Worm (Caenorhabditis elegans) whole organism, early embryonic: Measurements from ENCODE around the gene klp-17.
"Not testable (repeated sequence)": the region's sequence is repeated elsewhere in the genome, so short reads cannot be mapped to it uniquely, and the experiment has no call there.

Source experiments
- B0310.2 ChIP-seq: sonication (generic microtip); optimal IDR thresholded peaks from 2 replicates; lab custom pipeline; 2016; ENCODE audit warnings: mild to moderate bottlenecking, missing genetic modification characterization, missing compliant biosample characterization
- F13C5.2 ChIP-seq: sonication (generic microtip); optimal IDR thresholded peaks from 2 replicates; lab custom pipeline; 2017; ENCODE audit warnings: mild to moderate bottlenecking, missing genetic modification characterization, inconsistent platforms, missing compliant biosample characterization
- aly-1 ChIP-seq: sonication (generic microtip); optimal IDR thresholded peaks from 2 replicates; lab custom pipeline; 2016; ENCODE audit warnings: missing genetic modification characterization, missing compliant biosample characterization
- ama-1 ChIP-seq: fragments of 150-350 bp; optimal IDR thresholded peaks from 2 replicates; lab custom pipeline; 2014
- ceh-13 ChIP-seq: fragments of 200-800 bp; sonication (Bioruptor generic); optimal IDR thresholded peaks from 2 replicates; lab custom pipeline; 2018; ENCODE audit warnings: mild to moderate bottlenecking, missing genetic modification characterization, missing compliant biosample characterization
- ceh-36 ChIP-seq: sonication (generic microtip); optimal IDR thresholded peaks from 2 replicates; lab custom pipeline; 2016; ENCODE audit warnings: missing genetic modification characterization, inconsistent platforms, missing compliant biosample characterization
- ets-7 ChIP-seq: sonication (generic microtip); optimal IDR thresholded peaks from 2 replicates; lab custom pipeline; 2016; ENCODE audit warnings: missing genotype, missing genetic modification characterization, missing compliant biosample characterization
- flt-1 ChIP-seq: fragments of 200-800 bp; sonication (Bioruptor generic); IDR thresholded peaks from 2 replicates; pipeline ENCODE4 v1.3.6; 2022; ENCODE audit warnings: missing genetic modification characterization, missing compliant biosample characterization
- hmbx-1 ChIP-seq: sonication (generic microtip); optimal IDR thresholded peaks from 2 replicates; lab custom pipeline; 2016; ENCODE audit warnings: mild to moderate bottlenecking, missing genetic modification characterization, missing compliant biosample characterization
- hmg-4 ChIP-seq: fragments of 200-800 bp; sonication (Bioruptor generic); optimal IDR thresholded peaks from 2 replicates; lab custom pipeline; 2018; ENCODE audit warnings: mild to moderate bottlenecking, missing genetic modification characterization, missing compliant biosample characterization
- hnd-1 ChIP-seq: sonication (generic microtip); optimal IDR thresholded peaks from 2 replicates; lab custom pipeline; 2016; ENCODE audit warnings: missing genetic modification characterization, missing compliant biosample characterization
- pes-1 ChIP-seq: fragments of 200-800 bp; sonication (Bioruptor generic); IDR thresholded peaks from 2 replicates; pipeline ENCODE4 v1.3.6; 2022; ENCODE audit warnings: missing genetic modification reagents, missing genetic modification characterization, missing compliant biosample characterization
- scrt-1 ChIP-seq: fragments of 200-800 bp; sonication (Bioruptor generic); IDR thresholded peaks from 2 replicates; pipeline ENCODE4 v1.3.6; 2022; ENCODE audit warnings: missing genetic modification characterization, missing compliant biosample characterization
- sea-1 ChIP-seq: fragments of 200-800 bp; sonication (Bioruptor generic); conservative IDR thresholded peaks from 2 replicates; pipeline ENCODE4 v1.3.6; 2022; ENCODE audit warnings: missing genetic modification characterization, missing compliant biosample characterization
- tbx-11 ChIP-seq: fragments of 200-800 bp; sonication (Bioruptor generic); IDR thresholded peaks from 2 replicates; pipeline ENCODE4 v1.3.6; 2022; ENCODE audit warnings: missing genetic modification characterization, missing compliant biosample characterization
- tbx-37 ChIP-seq: fragments of 200-800 bp; sonication (Bioruptor generic); conservative IDR thresholded peaks from 2 replicates; pipeline ENCODE4 v1.3.6; 2022; ENCODE audit warnings: missing genetic modification reagents, missing genetic modification characterization, missing compliant biosample characterization
- tra-4 ChIP-seq: sonication (generic microtip); optimal IDR thresholded peaks from 2 replicates; lab custom pipeline; 2017; ENCODE audit warnings: missing genetic modification characterization, missing compliant biosample characterization

klp-17 gene

DNA sequence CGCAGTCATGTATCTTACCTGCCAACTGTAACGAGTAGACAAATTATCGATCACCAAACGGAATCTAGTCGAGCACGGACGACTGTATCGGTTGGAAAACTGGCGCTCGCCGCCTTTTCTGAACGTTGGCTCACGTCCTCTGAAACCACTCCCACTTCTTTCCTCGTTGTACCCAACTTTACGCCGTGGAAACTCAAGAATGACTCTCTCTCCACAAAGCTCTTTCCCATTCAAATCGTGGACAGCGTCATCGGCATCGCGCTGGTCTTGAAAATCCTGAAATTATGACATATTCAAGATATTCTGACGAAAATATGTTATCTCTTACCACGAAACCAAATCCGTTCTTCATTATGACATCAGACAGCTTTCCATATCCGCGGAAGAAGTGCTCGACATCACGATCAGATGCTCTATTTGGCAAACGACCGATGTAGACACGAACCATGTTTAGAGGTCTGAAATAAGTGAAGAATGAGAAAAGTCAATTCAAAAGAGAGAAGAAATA lies 14.9 kb downstream of the klp-17 start, which contains the start of gene rsp-2:
Gene rsp-2, minus strand, starts transcription at position 458 of the 508 bp plus-strand sequence.
- TF ChIP-seq F13C5.2 (no peak), pes-1 (no peak), tra-4 (tag; lab: Kevin White, UChicago) (no peak), hnd-1 (tag; lab: Kevin White, UChicago) (no peak), ceh-36 (tag; lab: Kevin White, UChicago) (no peak), scrt-1 (no peak), B0310.2 (tag; lab: Kevin White, UChicago) (no peak)

DNA sequence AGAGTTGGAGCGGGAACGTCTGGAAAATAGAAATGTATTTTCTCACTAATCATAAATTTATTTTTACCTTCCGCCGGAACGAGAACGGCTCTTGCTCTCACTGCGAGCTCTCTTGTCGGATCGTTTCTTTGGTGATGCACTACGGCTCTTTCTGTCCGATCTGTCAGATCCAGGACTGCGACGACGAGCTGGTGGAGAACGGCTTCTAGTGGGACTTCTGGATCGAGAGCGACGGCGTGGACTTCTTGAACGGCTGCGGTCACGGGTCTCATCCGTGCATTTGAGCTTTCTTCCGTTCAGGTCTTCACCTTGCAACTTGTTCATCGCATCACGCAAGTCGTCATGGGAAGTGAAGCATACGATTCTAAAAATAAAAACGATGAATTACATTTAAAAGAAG lies 15.7 kb downstream of the klp-17 start:
- TF ChIP-seq tbx-37 (no peak), hmbx-1 (tag; lab: Kevin White, UChicago) (no peak), hnd-1 (tag; lab: Kevin White, UChicago) (no peak), scrt-1 (no peak), aly-1 (no peak), B0310.2 (tag; lab: Kevin White, UChicago) (no peak), ceh-13 (GFP tag; lab: Kevin White, UChicago) (no peak), ets-7 (tag; lab: Kevin White, UChicago) (no peak)

DNA sequence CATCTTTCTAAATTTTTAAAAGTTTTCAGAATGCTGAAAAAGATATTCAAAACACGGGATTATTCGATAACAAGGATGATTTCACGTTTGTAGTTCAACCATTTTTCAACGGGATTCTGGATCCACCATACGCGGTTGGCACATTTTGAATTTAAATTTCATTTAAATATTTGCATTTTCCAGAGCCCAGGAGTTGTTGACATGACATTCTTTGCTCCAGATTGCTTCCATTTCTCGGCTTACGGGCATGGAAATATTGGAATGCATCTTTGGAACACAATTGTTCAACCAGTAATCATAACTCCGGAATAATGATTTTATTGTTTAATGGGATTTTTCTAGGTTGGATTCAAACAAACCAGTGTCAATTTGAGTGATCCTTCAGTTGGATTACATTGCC lies 16.6 kb downstream of the klp-17 start:
- no peak for TF ChIP-seq ceh-36 (tag; lab: Kevin White, UChicago)
- no peak for TF ChIP-seq tra-4 (tag; lab: Kevin White, UChicago)
- no peak for TF ChIP-seq pes-1
- no peak for TF ChIP-seq B0310.2 (tag; lab: Kevin White, UChicago)
- no peak for TF ChIP-seq tbx-11 (GFP tag; lab: Robert Waterston, UW)
- no peak for TF ChIP-seq sea-1 (GFP tag; lab: Robert Waterston, UW)
- TF ChIP-seq scrt-1, result no peak
- no peak for TF ChIP-seq tbx-37
- no peak for TF ChIP-seq aly-1
- no peak for TF ChIP-seq hmbx-1 (tag; lab: Kevin White, UChicago)
- no peak for TF ChIP-seq F13C5.2
- no peak for TF ChIP-seq ceh-13 (GFP tag; lab: Kevin White, UChicago)
- TF ChIP-seq ets-7 (tag; lab: Kevin White, UChicago), result no peak
- no peak for TF ChIP-seq hnd-1 (tag; lab: Kevin White, UChicago)
- no peak for TF ChIP-seq hmg-4 (GFP tag; lab: Kevin White, UChicago)
- TF ChIP-seq ama-1 (lab: Kevin White, UChicago), result no peak
- TF ChIP-seq flt-1 (GFP tag; lab: Robert Waterston, UW), result no peak

DNA sequence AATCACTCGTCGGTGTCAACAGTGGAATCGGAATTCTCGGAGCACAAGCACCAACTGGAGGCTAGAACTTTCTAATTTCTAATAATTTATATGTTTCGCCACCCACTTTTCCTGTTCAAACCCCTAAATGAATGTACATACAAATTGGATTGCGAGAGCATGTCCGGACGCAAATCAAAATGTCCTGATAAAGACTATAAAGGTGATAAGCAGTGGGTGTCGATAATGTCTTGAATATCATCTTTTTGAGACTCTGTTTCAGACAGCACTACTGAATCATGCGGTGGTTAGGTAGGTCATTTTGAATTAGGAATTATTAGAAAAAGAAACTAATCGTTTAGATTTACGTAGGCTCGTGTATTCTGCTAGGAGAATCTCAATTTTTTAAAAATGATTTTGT lies 18.7 kb downstream of the klp-17 start, which contains the start of gene W02B12.1:
Gene W02B12.1, plus strand, starts transcription at position 269 of the 400 bp plus-strand sequence.
- no peak for TF ChIP-seq tbx-11 (GFP tag; lab: Robert Waterston, UW)
- no peak for TF ChIP-seq ceh-13 (GFP tag; lab: Kevin White, UChicago)
- TF ChIP-seq aly-1, result no peak
- TF ChIP-seq flt-1 (GFP tag; lab: Robert Waterston, UW), result no peak
- no peak for TF ChIP-seq hmbx-1 (tag; lab: Kevin White, UChicago)

DNA sequence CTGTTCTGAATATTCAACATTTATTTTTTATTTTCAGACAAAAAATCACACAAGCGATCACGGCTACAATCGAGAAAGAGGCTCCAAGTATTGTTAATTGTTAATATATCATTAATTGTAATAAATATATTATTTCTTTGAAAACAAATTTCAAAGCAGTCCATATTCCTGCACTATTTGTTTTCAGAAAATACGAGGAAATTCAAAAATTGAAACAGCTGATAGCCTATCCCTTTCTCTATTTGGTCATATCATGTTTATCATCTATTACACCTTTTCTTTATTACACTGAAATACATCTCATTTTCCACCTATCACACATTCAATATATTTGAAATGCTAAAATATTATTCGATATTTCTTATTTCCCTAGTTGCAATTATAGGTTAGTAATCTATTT lies 22.5 kb downstream of the klp-17 start, which contains the start of gene W02B12.13:
Gene W02B12.13, plus strand, starts transcription at position 301 of the 400 bp plus-strand sequence.
- TF ChIP-seq flt-1 (GFP tag; lab: Robert Waterston, UW) (no peak), aly-1 (no peak), hmg-4 (GFP tag; lab: Kevin White, UChicago) (no peak)

DNA sequence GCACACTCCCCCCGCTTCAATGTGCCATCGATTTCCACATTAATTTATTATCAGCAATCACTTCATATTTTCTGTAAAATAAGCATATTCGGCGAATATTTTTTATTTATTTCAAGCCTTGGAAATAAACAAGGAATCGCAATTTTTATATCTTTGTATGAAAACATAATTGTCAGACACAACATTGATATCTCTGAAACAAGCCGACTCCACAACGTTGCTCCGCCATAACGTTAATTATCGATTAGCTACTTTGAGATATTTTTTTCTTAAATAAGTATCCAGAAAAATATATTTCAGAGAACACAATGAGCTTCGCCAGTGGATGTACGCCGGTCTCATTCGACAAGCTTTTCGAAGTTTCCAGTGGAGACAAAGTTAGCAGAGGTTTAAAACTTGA lies 23.6 kb downstream of the klp-17 start, which contains the start of gene adbp-1:
Gene adbp-1, plus strand, starts transcription at position 301 of the 400 bp plus-strand sequence.
- TF ChIP-seq tbx-11 (GFP tag; lab: Robert Waterston, UW) (no peak), hnd-1 (tag; lab: Kevin White, UChicago) (no peak), F13C5.2 (no peak), hmbx-1 (tag; lab: Kevin White, UChicago) (no peak), flt-1 (GFP tag; lab: Robert Waterston, UW) (no peak), sea-1 (GFP tag; lab: Robert Waterston, UW) (no peak), tra-4 (tag; lab: Kevin White, UChicago) (no peak), scrt-1 (no peak), ets-7 (tag; lab: Kevin White, UChicago) (no peak), tbx-37 (no peak), ceh-36 (tag; lab: Kevin White, UChicago) (no peak), hmg-4 (GFP tag; lab: Kevin White, UChicago) (no peak), pes-1 (no peak), aly-1 (no peak), ama-1 (lab: Kevin White, UChicago) (no peak), B0310.2 (tag; lab: Kevin White, UChicago) (no peak)

DNA sequence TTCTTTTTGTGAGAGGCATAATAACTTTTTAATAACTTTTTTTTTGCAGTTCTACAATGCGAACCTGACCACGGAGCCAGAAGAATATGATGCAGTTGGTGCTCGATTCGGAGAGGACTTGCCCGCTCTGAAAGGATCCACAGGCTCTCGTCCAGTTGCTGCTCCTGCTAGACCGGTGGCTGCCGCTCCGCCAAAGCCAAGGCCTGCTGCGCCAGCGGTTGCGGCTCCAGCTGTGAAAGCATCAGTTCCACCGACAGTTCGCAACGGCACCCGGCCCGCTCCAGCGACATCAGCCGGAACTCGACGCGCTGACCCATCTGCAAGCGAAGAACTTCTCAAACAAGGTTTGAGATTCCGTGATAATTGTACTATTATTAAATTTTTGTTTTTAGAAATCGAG lies 24.3 kb downstream of the klp-17 start:
- no peak for TF ChIP-seq hmbx-1 (tag; lab: Kevin White, UChicago)
- TF ChIP-seq scrt-1, result no peak
- no peak for TF ChIP-seq flt-1 (GFP tag; lab: Robert Waterston, UW)
- TF ChIP-seq ama-1 (lab: Kevin White, UChicago), result no peak
- no peak for TF ChIP-seq hnd-1 (tag; lab: Kevin White, UChicago)
- no peak for TF ChIP-seq tra-4 (tag; lab: Kevin White, UChicago)
- TF ChIP-seq ets-7 (tag; lab: Kevin White, UChicago), result no peak
- no peak for TF ChIP-seq tbx-37

DNA sequence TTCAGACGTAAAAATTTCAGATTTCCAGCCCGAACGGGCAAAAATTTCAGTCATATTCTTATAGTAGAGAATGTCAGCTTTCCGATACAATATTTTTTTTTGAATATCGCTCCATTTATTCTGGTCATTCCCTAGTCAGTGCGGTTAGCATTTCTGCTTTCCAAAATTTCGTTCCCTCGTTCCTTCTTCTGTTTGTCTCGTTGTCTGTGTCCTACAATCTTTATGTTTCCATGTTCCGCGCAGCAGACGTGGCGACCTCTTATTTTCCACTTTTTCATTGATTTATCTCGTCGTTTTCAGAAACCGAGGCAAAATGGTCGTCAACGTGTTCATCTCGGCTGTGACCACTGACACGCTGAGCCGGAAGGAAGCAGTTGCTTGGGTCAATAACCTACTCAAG lies 25.0 kb downstream of the klp-17 start, which contains the start of gene ebp-2:
Gene ebp-2, plus strand, starts transcription at position 301 of the 400 bp plus-strand sequence.
- TF ChIP-seq aly-1; pes-1; flt-1 (GFP tag; lab: Robert Waterston, UW): not testable (repeated sequence)
